Worm (Caenorhabditis elegans): ENCODE results near the gene ZK632.2.

- no peak for TF ChIP-seq unc-39 (tag; optimal IDR thresholded peaks at IDR 0.05)
- TF ChIP-seq fos-1 (tag; optimal IDR thresholded peaks at IDR 0.05), result no peak
- no peak for TF ChIP-seq egl-27 (tag; optimal IDR thresholded peaks at IDR 0.05)
- TF ChIP-seq ceh-28 (tag; optimal IDR thresholded peaks at IDR 0.05), result no peak
- no peak for TF ChIP-seq nhr-11 (tag; optimal IDR thresholded peaks at IDR 0.05)
- TF ChIP-seq lin-15B (tag; optimal IDR thresholded peaks at IDR 0.05), result no peak
- TF ChIP-seq ama-1 (optimal IDR thresholded peaks at IDR 0.05), result peak; percentile 50
- TF ChIP-seq lin-39 (tag; optimal IDR thresholded peaks at IDR 0.05), result no peak
Observed at ce11 chrIII:9802045-9802444, 3.1 kb downstream of the ZK632.2 start.
